Fruit fly (Drosophila melanogaster) whole organism, embryonic: ENCODE measurements around the gene SCOT.
A peak's percentile ranks its signal among the peaks of the same experiment; 100 is the strongest.

Experiments used
- Blimp-1 ChIP-seq: fragments of 200-800 bp; sonication (Bioruptor generic); optimal IDR thresholded peaks from 3 replicates; lab custom pipeline; 2018; ENCODE audit warnings: missing biosample characterization, missing genetic modification characterization, mild to moderate bottlenecking, moderate library complexity, missing genetic modification reagents
- Bteb2 ChIP-seq: fragments of 200-800 bp; sonication (Bioruptor generic); optimal IDR thresholded peaks from 2 replicates; lab custom pipeline; 2016; ENCODE audit warnings: missing biosample characterization, missing genetic modification characterization
- CG10274 ChIP-seq: fragments of 200-800 bp; sonication (Bioruptor generic); optimal IDR thresholded peaks from 3 replicates; lab custom pipeline; 2017; ENCODE audit warnings: missing biosample characterization, mild to moderate bottlenecking, missing genetic modification characterization
- CG10462 ChIP-seq: fragments of 200-800 bp; sonication (Bioruptor generic); optimal IDR thresholded peaks from 2 replicates; lab custom pipeline; 2016; ENCODE audit warnings: missing biosample characterization, missing genetic modification characterization
- CG11247 ChIP-seq: fragments of 200-800 bp; sonication (Bioruptor generic); IDR thresholded peaks from 2 replicates; pipeline ENCODE4 v1.3.6; 2022; ENCODE audit warnings: missing biosample characterization, missing genetic modification characterization
- CG11504 ChIP-seq: fragments of 200-800 bp; sonication (Bioruptor generic); optimal IDR thresholded peaks from 3 replicates; lab custom pipeline; 2019; ENCODE audit warnings: missing biosample characterization, mild to moderate bottlenecking, missing genetic modification characterization, moderate library complexity
- CG11696 ChIP-seq: fragments of 200-800 bp; sonication (Bioruptor generic); IDR thresholded peaks from 2 replicates; pipeline ENCODE4 v1.3.6; 2022; ENCODE audit warnings: missing biosample characterization, missing genetic modification characterization
- CG12299 ChIP-seq: fragments of 200-800 bp; sonication (Bioruptor generic); optimal IDR thresholded peaks from 2 replicates; lab custom pipeline; 2018; ENCODE audit warnings: missing biosample characterization, mild to moderate bottlenecking, missing genetic modification characterization
- CG13894 ChIP-seq: fragments of 200-800 bp; sonication (Bioruptor generic); optimal IDR thresholded peaks from 3 replicates; lab custom pipeline; 2018; ENCODE audit warnings: missing biosample characterization, mild to moderate bottlenecking, missing genetic modification characterization, moderate library complexity
- CG15696 ChIP-seq: fragments of 200-800 bp; sonication (Bioruptor generic); optimal IDR thresholded peaks from 2 replicates; lab custom pipeline; 2019; ENCODE audit warnings: missing biosample characterization, mild to moderate bottlenecking, missing genetic modification characterization, moderate library complexity
- CG18476 ChIP-seq: fragments of 200-800 bp; sonication (Bioruptor generic); optimal IDR thresholded peaks from 2 replicates; lab custom pipeline; 2016; ENCODE audit warnings: missing biosample characterization, mild to moderate bottlenecking, missing genetic modification characterization
- CG18764 ChIP-seq: fragments of 200-800 bp; sonication (Bioruptor generic); optimal IDR thresholded peaks from 3 replicates; lab custom pipeline; 2016; ENCODE audit warnings: missing biosample characterization, missing genetic modification characterization
- CG30403 ChIP-seq: fragments of 200-800 bp; sonication (Bioruptor generic); optimal IDR thresholded peaks from 3 replicates; lab custom pipeline; 2016; ENCODE audit warnings: missing biosample characterization, missing genetic modification characterization
- CG31441 ChIP-seq: fragments of 200-800 bp; sonication (Bioruptor generic); IDR thresholded peaks from 2 replicates; pipeline ENCODE4 v1.3.6; 2022; ENCODE audit warnings: missing biosample characterization, missing genetic modification characterization
- CG3163 ChIP-seq: fragments of 200-800 bp; sonication (Bioruptor generic); optimal IDR thresholded peaks from 3 replicates; lab custom pipeline; 2016; ENCODE audit warnings: missing biosample characterization, missing genetic modification characterization
- CG32767 ChIP-seq: fragments of 200-800 bp; sonication (Bioruptor generic); IDR thresholded peaks from 2 replicates; pipeline ENCODE4 v1.3.6; 2022; ENCODE audit warnings: missing biosample characterization, missing genetic modification characterization
- CG4424 ChIP-seq: fragments of 200-800 bp; sonication (Bioruptor generic); optimal IDR thresholded peaks from 3 replicates; lab custom pipeline; 2016; ENCODE audit warnings: missing biosample characterization, missing genetic modification characterization
- CG7357 ChIP-seq: fragments of 200-800 bp; sonication (Bioruptor generic); IDR thresholded peaks from 3 replicates; pipeline ENCODE4 v1.3.6; 2022; ENCODE audit warnings: missing biosample characterization, missing genetic modification characterization
- CG7556 ChIP-seq: fragments of 200-800 bp; sonication (Bioruptor generic); optimal IDR thresholded peaks from 2 replicates; lab custom pipeline; 2017; ENCODE audit warnings: missing biosample characterization, mild to moderate bottlenecking, missing genetic modification characterization
- CG8924 ChIP-seq: fragments of 200-800 bp; optimal IDR thresholded peaks from 3 replicates; lab custom pipeline; 2019; ENCODE audit warnings: missing biosample characterization, mild to moderate bottlenecking, missing genetic modification characterization, moderate library complexity
- Chrac-16 ChIP-seq: fragments of 200-800 bp; sonication (Bioruptor generic); optimal IDR thresholded peaks from 3 replicates; lab custom pipeline; 2016; ENCODE audit warnings: missing biosample characterization, missing genetic modification characterization
- Dll ChIP-seq: fragments of 200-800 bp; sonication (Bioruptor generic); IDR thresholded peaks from 4 replicates; pipeline ENCODE4 v1.3.6; 2022; ENCODE audit warnings: missing biosample characterization, missing genetic modification characterization; ENCODE audit not compliant: partially characterized antibody
- ERR ChIP-seq: fragments of 200-800 bp; sonication (Bioruptor generic); optimal IDR thresholded peaks from 2 replicates; lab custom pipeline; 2016; ENCODE audit warnings: missing biosample characterization, missing genetic modification characterization
- HmgD ChIP-seq: fragments of 200-800 bp; sonication (Bioruptor generic); optimal IDR thresholded peaks from 3 replicates; lab custom pipeline; 2016; ENCODE audit warnings: missing biosample characterization, missing genetic modification characterization
- Hr3 ChIP-seq: fragments of 200-800 bp; sonication (Bioruptor generic); optimal IDR thresholded peaks from 3 replicates; lab custom pipeline; 2016; ENCODE audit warnings: missing biosample characterization, missing genetic modification characterization
- MBD-R2 ChIP-seq: fragments of 200-800 bp; sonication (Bioruptor generic); IDR thresholded peaks from 2 replicates; pipeline ENCODE4 v1.3.6; 2022; ENCODE audit warnings: missing biosample characterization, missing genetic modification characterization
- MESR4 ChIP-seq: fragments of 200-800 bp; sonication (Bioruptor generic); optimal IDR thresholded peaks from 2 replicates; lab custom pipeline; 2018; ENCODE audit warnings: missing biosample characterization, mild to moderate bottlenecking, missing genetic modification characterization, moderate library complexity
- Max ChIP-seq: fragments of 200-800 bp; sonication (Bioruptor generic); optimal IDR thresholded peaks from 2 replicates; lab custom pipeline; 2016; ENCODE audit warnings: missing biosample characterization, mild to moderate bottlenecking, missing genetic modification characterization
- Med ChIP-seq: fragments of 200-800 bp; sonication (Bioruptor generic); peaks from one replicate; lab custom pipeline; 2016; ENCODE audit warnings: missing biosample characterization, missing genetic modification characterization, mild to moderate bottlenecking, inconsistent platforms, moderate library complexity
- Rx ChIP-seq: fragments of 200-800 bp; sonication (Bioruptor generic); IDR thresholded peaks from 2 replicates; pipeline ENCODE4 v1.3.6; 2022; ENCODE audit warnings: missing biosample characterization, missing genetic modification characterization
- Scr ChIP-seq: fragments of 200-800 bp; sonication (Bioruptor generic); IDR thresholded peaks from 2 replicates; pipeline ENCODE4 v1.3.6; 2022; ENCODE audit warnings: missing biosample characterization, missing genetic modification characterization; ENCODE audit not compliant: partially characterized antibody
- ap ChIP-seq: fragments of 200-800 bp; sonication (Bioruptor generic); IDR thresholded peaks from 2 replicates; pipeline ENCODE4 v1.3.6; 2022; ENCODE audit warnings: missing biosample characterization, missing genetic modification characterization
- ash1 ChIP-seq: fragments of 200-800 bp; sonication (Bioruptor generic); optimal IDR thresholded peaks from 2 replicates; lab custom pipeline; 2018; ENCODE audit warnings: missing biosample characterization, mild to moderate bottlenecking, missing genetic modification characterization
- btn ChIP-seq: fragments of 200-800 bp; sonication (Bioruptor generic); optimal IDR thresholded peaks from 2 replicates; lab custom pipeline; 2016; ENCODE audit warnings: missing biosample characterization, missing genetic modification characterization
- cad ChIP-seq: fragments of >200 bp; optimal IDR thresholded peaks from 2 replicates; lab custom pipeline; 2017; ENCODE audit warnings: missing biosample characterization, missing genetic modification characterization
- ftz-f1 ChIP-seq: fragments of 200-800 bp; sonication (Bioruptor generic); optimal IDR thresholded peaks from 2 replicates; lab custom pipeline; 2016; ENCODE audit warnings: missing biosample characterization, missing genetic modification characterization
- gfzf ChIP-seq: fragments of 200-800 bp; sonication (Bioruptor generic); optimal IDR thresholded peaks from 2 replicates; lab custom pipeline; 2016; ENCODE audit warnings: missing biosample characterization, mild to moderate bottlenecking, missing genetic modification characterization, moderate library complexity
- nau ChIP-seq: fragments of 200-800 bp; sonication (Bioruptor generic); optimal IDR thresholded peaks from 3 replicates; lab custom pipeline; 2017; ENCODE audit warnings: missing biosample characterization, mild to moderate bottlenecking, missing genetic modification characterization, missing genetic modification reagents
- nerfin-1 ChIP-seq: fragments of 200-800 bp; sonication (Bioruptor generic); optimal IDR thresholded peaks from 3 replicates; lab custom pipeline; 2019; ENCODE audit warnings: missing biosample characterization, mild to moderate bottlenecking, missing genetic modification characterization, moderate library complexity
- onecut ChIP-seq: fragments of 200-800 bp; sonication (Bioruptor generic); IDR thresholded peaks from 2 replicates; pipeline ENCODE4 v1.3.6; 2022; ENCODE audit warnings: missing biosample characterization, missing genetic modification characterization
- peb ChIP-seq: fragments of 200-800 bp; sonication (Bioruptor generic); IDR thresholded peaks from 2 replicates; pipeline ENCODE4 v1.3.6; 2022; ENCODE audit warnings: missing biosample characterization, missing genetic modification characterization
- pnt ChIP-seq: fragments of 200-800 bp; sonication (Bioruptor generic); optimal IDR thresholded peaks from 3 replicates; lab custom pipeline; 2016; ENCODE audit warnings: missing biosample characterization, missing genetic modification characterization
- psq ChIP-seq: fragments of 200-800 bp; sonication (Bioruptor generic); optimal IDR thresholded peaks from 2 replicates; lab custom pipeline; 2017; ENCODE audit warnings: missing biosample characterization, missing genetic modification characterization
- pum ChIP-seq: fragments of 200-800 bp; sonication (Bioruptor generic); optimal IDR thresholded peaks from 2 replicates; lab custom pipeline; 2016; ENCODE audit warnings: missing biosample characterization, missing genetic modification characterization
- row ChIP-seq: fragments of 200-800 bp; sonication (Bioruptor generic); IDR thresholded peaks from 3 replicates; pipeline ENCODE4 v1.3.6; 2022; ENCODE audit warnings: missing biosample characterization, missing genetic modification characterization
- salm ChIP-seq: fragments of 200-800 bp; sonication (Bioruptor generic); optimal IDR thresholded peaks from 2 replicates; lab custom pipeline; 2018; ENCODE audit warnings: missing biosample characterization, mild to moderate bottlenecking, missing genetic modification characterization
- sna ChIP-seq: fragments of 200-800 bp; sonication (Bioruptor generic); IDR thresholded peaks from 2 replicates; pipeline ENCODE4 v1.3.6; 2022; ENCODE audit warnings: missing biosample characterization, missing genetic modification characterization; ENCODE audit not compliant: partially characterized antibody
- tna ChIP-seq: fragments of 200-800 bp; sonication (Bioruptor generic); IDR thresholded peaks from 2 replicates; pipeline ENCODE4 v1.3.6; 2022; ENCODE audit warnings: missing biosample characterization, missing genetic modification characterization; ENCODE audit not compliant: partially characterized antibody
- unc-4 ChIP-seq: fragments of 200-800 bp; sonication (Bioruptor generic); IDR thresholded peaks from 2 replicates; pipeline ENCODE4 v1.3.6; 2022; ENCODE audit warnings: missing biosample characterization, missing genetic modification characterization; ENCODE audit not compliant: partially characterized antibody
- unpg ChIP-seq: fragments of 200-800 bp; sonication (Bioruptor generic); optimal IDR thresholded peaks from 3 replicates; lab custom pipeline; 2018; ENCODE audit warnings: missing biosample characterization, mild to moderate bottlenecking, missing genetic modification characterization, moderate library complexity
- vvl ChIP-seq: fragments of 200-800 bp; sonication (Bioruptor generic); IDR thresholded peaks from 2 replicates; pipeline ENCODE4 v1.3.6; 2022; ENCODE audit warnings: missing biosample characterization, missing genetic modification characterization
- zen ChIP-seq: fragments of 200-800 bp; sonication (Bioruptor generic); optimal IDR thresholded peaks from 3 replicates; lab custom pipeline; 2018; ENCODE audit warnings: missing biosample characterization, mild to moderate bottlenecking, missing genetic modification characterization, moderate library complexity

The SCOT gene

dm6 chr3L:1964099-1964498 lies 1.2 kb downstream of the SCOT start, which contains the start of gene mv:
mv (minus strand) TSS chr3L:1964178.
- TF ChIP-seq CG30403 (GFP tag; lab: Kevin White, UChicago) (no peak), sna (GFP tag; lab: Robert Waterston, UW) (0 out of 2 replicates have a peak, but pooled peaks have one; percentile 50), Max (GFP tag; lab: Kevin White, UChicago) (no peak), CG8924 (tag; lab: Kevin White, UChicago) (peak; percentile 19), ERR (GFP tag; lab: Kevin White, UChicago) (no peak), CG32767 (GFP tag; lab: Robert Waterston, UW) (no peak), Scr (peak; percentile 40), CG15696 (tag; lab: Kevin White, UChicago) (no peak), ap (GFP tag; lab: Robert Waterston, UW) (no peak), Blimp-1 (GFP tag; lab: Kevin White, UChicago) (no peak), MESR4 (peak; percentile 16), nerfin-1 (tag; lab: Kevin White, UChicago) (no peak), Dll (GFP tag; lab: Robert Waterston, UW) (peak; percentile 75), ash1 (GFP tag; lab: Kevin White, UChicago) (no peak), tna (no peak), salm (no peak), pum (GFP tag; lab: Kevin White, UChicago) (no peak), onecut (GFP tag; lab: Robert Waterston, UW) (0 out of 2 replicates have a peak, but pooled peaks have one; percentile 20), Chrac-16 (no peak), psq (GFP tag; lab: Kevin White, UChicago) (no peak), vvl (no peak), MBD-R2 (peak; percentile 72), Hr3 (GFP tag; lab: Kevin White, UChicago) (no peak), pnt (GFP tag; lab: Kevin White, UChicago) (no peak), CG31441 (GFP tag; lab: Robert Waterston, UW) (peak; percentile 22; the same call in 1 of the 2 replicates), row (peak; percentile 11; the same call in 1 of the 3 replicates), btn (GFP tag; lab: Kevin White, UChicago) (no peak), CG18476 (no peak), unc-4 (GFP tag; lab: Robert Waterston, UW) (peak; percentile 61), Med (GFP tag; lab: Kevin White, UChicago) (no peak), Rx (GFP tag; lab: Robert Waterston, UW) (no peak), CG11696 (GFP tag; lab: Robert Waterston, UW) (no peak), CG12299 (tag; lab: Kevin White, UChicago) (no peak), CG18764 (GFP tag; lab: Kevin White, UChicago) (no peak), CG4424 (no peak), zen (no peak), Bteb2 (no peak), cad (GFP tag; lab: Kevin White, UChicago) (no peak), nau (GFP tag; lab: Kevin White, UChicago) (no peak), CG7357 (no peak), CG10274 (GFP tag; lab: Kevin White, UChicago) (no peak), peb (GFP tag; lab: Robert Waterston, UW) (no peak), ftz-f1 (GFP tag; lab: Kevin White, UChicago) (peak; percentile 72), CG11504 (peak; percentile 11), CG11247 (GFP tag; lab: Robert Waterston, UW) (no peak), CG10462 (GFP tag; lab: Kevin White, UChicago) (no peak), CG7556 (no peak), unpg (GFP tag; lab: Kevin White, UChicago) (no peak), CG3163 (no peak), CG13894 (tag; lab: Kevin White, UChicago) (no peak), gfzf (peak; percentile 53), HmgD (GFP tag; lab: Kevin White, UChicago) (no peak)
